Fruit fly (Drosophila melanogaster) whole organism, embryonic: Measurements from ENCODE around the gene CG3091.
A peak's percentile ranks its signal among the peaks of the same experiment; 100 is the strongest.

Experiments used
- Ada2b ChIP-seq: fragments of 200-800 bp; sonication (Bioruptor generic); IDR thresholded peaks from 2 replicates; pipeline ENCODE4 v1.3.6; 2022; ENCODE audit warnings: missing biosample characterization, missing genetic modification characterization
- B-H1 ChIP-seq: fragments of 200-800 bp; sonication (Bioruptor generic); IDR thresholded peaks from 3 replicates; pipeline ENCODE4 v1.3.6; 2022; ENCODE audit warnings: missing biosample characterization, missing genetic modification characterization
- B-H2 ChIP-seq: fragments of 200-800 bp; sonication (Bioruptor generic); optimal IDR thresholded peaks from 2 replicates; lab custom pipeline; 2018; ENCODE audit warnings: missing biosample characterization, mild to moderate bottlenecking, missing genetic modification characterization
- BtbVII ChIP-seq: fragments of 200-800 bp; sonication (Bioruptor generic); optimal IDR thresholded peaks from 3 replicates; lab custom pipeline; 2017; ENCODE audit warnings: missing biosample characterization, mild to moderate bottlenecking, missing genetic modification characterization
- Bteb2 ChIP-seq: fragments of 200-800 bp; sonication (Bioruptor generic); optimal IDR thresholded peaks from 2 replicates; lab custom pipeline; 2016; ENCODE audit warnings: missing biosample characterization, missing genetic modification characterization
- CG10274 ChIP-seq: fragments of 200-800 bp; sonication (Bioruptor generic); optimal IDR thresholded peaks from 3 replicates; lab custom pipeline; 2017; ENCODE audit warnings: missing biosample characterization, mild to moderate bottlenecking, missing genetic modification characterization
- CG10366 ChIP-seq: fragments of 200-800 bp; sonication (Bioruptor generic); IDR thresholded peaks from 2 replicates; pipeline ENCODE4 v1.3.6; 2022; ENCODE audit warnings: missing biosample characterization, missing genetic modification characterization
- CG14710 ChIP-seq: fragments of 200-800 bp; sonication (Bioruptor generic); optimal IDR thresholded peaks from 3 replicates; lab custom pipeline; 2019; ENCODE audit warnings: missing biosample characterization, mild to moderate bottlenecking, missing genetic modification characterization, moderate library complexity
- CG1529 ChIP-seq: fragments of 200-800 bp; sonication (Bioruptor generic); optimal IDR thresholded peaks from 3 replicates; lab custom pipeline; 2018; ENCODE audit warnings: missing biosample characterization, missing genetic modification characterization
- CG15601 ChIP-seq: fragments of 200-800 bp; sonication (Bioruptor generic); optimal IDR thresholded peaks from 3 replicates; lab custom pipeline; 2019; ENCODE audit warnings: missing biosample characterization, mild to moderate bottlenecking, missing genetic modification characterization, moderate library complexity
- CG17829 ChIP-seq: fragments of 200-800 bp; optimal IDR thresholded peaks from 2 replicates; lab custom pipeline; 2019; ENCODE audit warnings: missing biosample characterization, mild to moderate bottlenecking, missing genetic modification characterization, moderate library complexity
- CG2678 ChIP-seq: fragments of 200-800 bp; sonication (Bioruptor generic); optimal IDR thresholded peaks from 3 replicates; lab custom pipeline; 2019; ENCODE audit warnings: missing biosample characterization, mild to moderate bottlenecking, missing genetic modification characterization, moderate library complexity
- CG2875 ChIP-seq: fragments of 200-800 bp; sonication (Bioruptor generic); optimal IDR thresholded peaks from 2 replicates; lab custom pipeline; 2017; ENCODE audit warnings: missing biosample characterization, mild to moderate bottlenecking, missing genetic modification characterization, missing genetic modification reagents
- CG3407 ChIP-seq: fragments of 200-800 bp; sonication (Bioruptor generic); optimal IDR thresholded peaks from 2 replicates; lab custom pipeline; 2018; ENCODE audit warnings: missing biosample characterization, mild to moderate bottlenecking, missing genetic modification characterization
- CG34224 ChIP-seq: fragments of 200-800 bp; sonication (Bioruptor generic); IDR thresholded peaks from 3 replicates; pipeline ENCODE4 v1.3.6; 2022; ENCODE audit warnings: missing biosample characterization, missing genetic modification characterization; ENCODE audit not compliant: partially characterized antibody
- CG3726 ChIP-seq: fragments of 200-800 bp; sonication (Bioruptor generic); IDR thresholded peaks from 3 replicates; pipeline ENCODE4, ENCODE4 v1.3.6; 2022; ENCODE audit warnings: missing biosample characterization, missing genetic modification characterization
- CG4730 ChIP-seq: fragments of 200-800 bp; sonication (Bioruptor generic); IDR thresholded peaks from 2 replicates; pipeline ENCODE4 v1.3.6; 2022; ENCODE audit warnings: missing biosample characterization, missing genetic modification characterization
- CG5953 ChIP-seq: fragments of 200-800 bp; sonication (Bioruptor generic); IDR thresholded peaks from 2 replicates; pipeline ENCODE4 v1.3.6; 2022; ENCODE audit warnings: missing biosample characterization, missing genetic modification characterization
- CG6654 ChIP-seq: fragments of 200-800 bp; sonication (Bioruptor generic); optimal IDR thresholded peaks from 2 replicates; lab custom pipeline; 2017; ENCODE audit warnings: missing biosample characterization, mild to moderate bottlenecking, missing genetic modification characterization
- CG8924 ChIP-seq: fragments of 200-800 bp; optimal IDR thresholded peaks from 3 replicates; lab custom pipeline; 2019; ENCODE audit warnings: missing biosample characterization, mild to moderate bottlenecking, missing genetic modification characterization, moderate library complexity
- CG8944 ChIP-seq: fragments of 200-800 bp; sonication (Bioruptor generic); optimal IDR thresholded peaks from 3 replicates; lab custom pipeline; 2016; ENCODE audit warnings: missing biosample characterization, missing genetic modification characterization
- CG9437 ChIP-seq: fragments of 200-800 bp; sonication (Bioruptor generic); optimal IDR thresholded peaks from 2 replicates; lab custom pipeline; 2018; ENCODE audit warnings: missing biosample characterization, mild to moderate bottlenecking, missing genetic modification characterization
- CG9727 ChIP-seq: fragments of 200-800 bp; sonication (Bioruptor generic); optimal IDR thresholded peaks from 3 replicates; lab custom pipeline; 2017; ENCODE audit warnings: missing biosample characterization, mild to moderate bottlenecking, missing genetic modification characterization
- CHES-1-like ChIP-seq: fragments of 200-800 bp; sonication (Bioruptor generic); optimal IDR thresholded peaks from 2 replicates; lab custom pipeline; 2016; ENCODE audit warnings: missing biosample characterization, missing genetic modification characterization
- Dbx ChIP-seq: fragments of 200-800 bp; sonication (Bioruptor generic); IDR thresholded peaks from 3 replicates; pipeline ENCODE4 v1.3.6; 2022; ENCODE audit warnings: missing biosample characterization, missing genetic modification characterization
- Drgx ChIP-seq: fragments of 200-800 bp; sonication (Bioruptor generic); IDR thresholded peaks from 2 replicates; pipeline ENCODE4 v1.3.6; 2022; ENCODE audit warnings: missing biosample characterization, missing genetic modification characterization
- Ets97D ChIP-seq: fragments of 200-800 bp; sonication (Bioruptor generic); optimal IDR thresholded peaks from 3 replicates; lab custom pipeline; 2016; ENCODE audit warnings: missing biosample characterization, missing genetic modification characterization
- HLH3B ChIP-seq: fragments of 200-800 bp; sonication (Bioruptor generic); IDR thresholded peaks from 2 replicates; pipeline ENCODE4 v1.3.6; 2022; ENCODE audit warnings: missing biosample characterization, missing genetic modification characterization
- Lpt ChIP-seq: fragments of >200 bp; optimal IDR thresholded peaks from 2 replicates; lab custom pipeline; 2018; ENCODE audit warnings: missing biosample characterization, missing genetic modification characterization
- Mad ChIP-seq: fragments of 200-800 bp; sonication (Bioruptor generic); optimal IDR thresholded peaks from 2 replicates; lab custom pipeline; 2016; ENCODE audit warnings: missing biosample characterization, missing genetic modification characterization
- Mrtf ChIP-seq: fragments of 200-800 bp; sonication (Bioruptor generic); IDR thresholded peaks from 3 replicates; pipeline ENCODE4 v1.3.6; 2022; ENCODE audit warnings: missing biosample characterization, missing genetic modification characterization
- Myb ChIP-seq: fragments of 200-800 bp; sonication (Bioruptor generic); optimal IDR thresholded peaks from 2 replicates; lab custom pipeline; 2016; ENCODE audit warnings: missing biosample characterization, missing genetic modification characterization
- Ravus ChIP-seq: fragments of 200-800 bp; sonication (Bioruptor generic); IDR thresholded peaks from 2 replicates; pipeline ENCODE4 v1.3.6; 2022; ENCODE audit warnings: missing biosample characterization, missing genetic modification characterization
- Stat92E ChIP-seq, 3 experiments: fragments of >200 bp in 2 of 3; fragments of 200-800 bp in 1 of 3; sonication (Bioruptor generic) in 1 of 3; optimal IDR thresholded peaks; 2 replicates each; lab custom pipeline; 2017 to 2019; ENCODE audit warnings: missing biosample characterization in 3 of 3, missing genetic modification characterization in 3 of 3, mild to moderate bottlenecking in 1 of 3, moderate library complexity in 1 of 3
- Usf ChIP-seq: fragments of 200-800 bp; sonication (Bioruptor generic); optimal IDR thresholded peaks from 2 replicates; lab custom pipeline; 2017; ENCODE audit warnings: missing genotype, missing biosample characterization, missing genetic modification characterization
- Vsx1 ChIP-seq: fragments of 200-800 bp; sonication (Bioruptor generic); optimal IDR thresholded peaks from 2 replicates; lab custom pipeline; 2017; ENCODE audit warnings: missing biosample characterization, mild to moderate bottlenecking, missing genetic modification characterization, missing genetic modification reagents
- bowl ChIP-seq: fragments of 200-800 bp; sonication (Bioruptor generic); IDR thresholded peaks from 2 replicates; pipeline ENCODE4 v1.3.6; 2022; ENCODE audit warnings: missing biosample characterization, missing genetic modification characterization
- chif ChIP-seq, 2 experiments: fragments of 200-800 bp; sonication (Bioruptor generic); optimal IDR thresholded peaks; 3 replicates each; lab custom pipeline; 2016; ENCODE audit warnings: missing biosample characterization in 2 of 2, missing genetic modification characterization in 2 of 2
- dati ChIP-seq: fragments of 200-800 bp; sonication (Bioruptor generic); IDR thresholded peaks from 2 replicates; pipeline ENCODE4 v1.3.6; 2022; ENCODE audit warnings: missing biosample characterization, missing genetic modification characterization
- dm ChIP-seq: fragments of 200-800 bp; sonication (Bioruptor generic); optimal IDR thresholded peaks from 3 replicates; lab custom pipeline; 2016; ENCODE audit warnings: missing biosample characterization, missing genetic modification characterization
- gsb-n ChIP-seq: fragments of 200-800 bp; sonication (Bioruptor generic); optimal IDR thresholded peaks from 3 replicates; lab custom pipeline; 2018; ENCODE audit warnings: missing biosample characterization, mild to moderate bottlenecking, missing genetic modification characterization
- insv ChIP-seq, 2 experiments: fragments of 200-800 bp; sonication (Bioruptor generic); optimal IDR thresholded peaks; 3 replicates each; lab custom pipeline; 2016 to 2018; ENCODE audit warnings: missing biosample characterization in 2 of 2, missing genetic modification characterization in 2 of 2
- nau ChIP-seq: fragments of 200-800 bp; sonication (Bioruptor generic); optimal IDR thresholded peaks from 3 replicates; lab custom pipeline; 2017; ENCODE audit warnings: missing biosample characterization, mild to moderate bottlenecking, missing genetic modification characterization, missing genetic modification reagents
- pan ChIP-seq, 4 experiments: fragments of >200 bp in 3 of 4; fragments of 200-800 bp in 1 of 4; sonication (Bioruptor generic) in 1 of 4; optimal IDR thresholded peaks in 3 of 4; IDR thresholded peaks in 1 of 4; 2 replicates each; pipeline versions ENCODE4 v1.3.6 to Lab custom; 2017 to 2022; ENCODE audit warnings: missing biosample characterization in 2 of 4, missing genetic modification characterization in 2 of 4, mixed read lengths in 1 of 4
- run ChIP-seq: fragments of 200-800 bp; sonication (Bioruptor generic); optimal IDR thresholded peaks from 3 replicates; lab custom pipeline; 2018; ENCODE audit warnings: missing biosample characterization, mild to moderate bottlenecking, missing genetic modification characterization
- so ChIP-seq: fragments of 200-800 bp; sonication (Bioruptor generic); IDR thresholded peaks from 3 replicates; pipeline ENCODE4 v1.3.6; 2022; ENCODE audit warnings: missing biosample characterization, missing genetic modification characterization
- sob ChIP-seq: fragments of 200-800 bp; sonication (Bioruptor generic); IDR thresholded peaks from 2 replicates; pipeline ENCODE4 v1.3.6; 2022; ENCODE audit warnings: missing biosample characterization, missing genetic modification characterization
- ttk ChIP-seq: fragments of 200-800 bp; sonication (Bioruptor generic); IDR thresholded peaks from 2 replicates; pipeline ENCODE4 v2.1.2; 2022; ENCODE audit warnings: missing biosample characterization, missing genetic modification characterization
- tup ChIP-seq: fragments of 200-800 bp; sonication (Bioruptor generic); optimal IDR thresholded peaks from 2 replicates; lab custom pipeline; 2016; ENCODE audit warnings: missing biosample characterization, mild to moderate bottlenecking, missing genetic modification characterization, moderate library complexity
- wor ChIP-seq: fragments of 200-800 bp; sonication (Bioruptor generic); IDR thresholded peaks from 2 replicates; pipeline ENCODE4 v1.3.6; 2022; ENCODE audit warnings: missing biosample characterization, missing genetic modification characterization
- zen ChIP-seq: fragments of 200-800 bp; sonication (Bioruptor generic); optimal IDR thresholded peaks from 3 replicates; lab custom pipeline; 2018; ENCODE audit warnings: missing biosample characterization, mild to moderate bottlenecking, missing genetic modification characterization, moderate library complexity

CG3091 gene

DNA sequence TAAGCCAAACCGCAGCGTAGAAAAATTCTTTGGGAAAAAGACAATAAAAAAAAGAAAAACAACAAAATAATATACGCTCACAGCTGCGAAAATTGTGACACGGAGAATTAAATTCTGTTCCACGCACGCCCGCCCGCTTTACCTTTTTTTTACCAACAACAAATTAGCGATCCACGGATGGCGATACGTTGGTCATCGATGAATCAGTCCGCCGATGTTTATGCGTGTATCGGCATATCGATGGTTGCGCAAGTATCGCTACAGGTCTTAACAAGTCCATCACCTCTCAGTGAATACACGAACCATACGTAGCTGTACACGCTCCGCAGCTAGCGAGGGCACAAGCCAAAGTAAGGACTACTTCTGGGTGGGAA lies 16.5 kb upstream of the CG3091 start, which contains the start of gene CG2924 (continued):
- peak in 1 of 2 experiments; percentile 9 for TF ChIP-seq insv (GFP tag; optimal IDR thresholded peaks at IDR 0.05; lab: Kevin White, UChicago)
- TF ChIP-seq CG10366 (GFP tag; lab: Robert Waterston, UW), result peak; percentile 49
- no peak for TF ChIP-seq Usf (GFP tag; lab: Kevin White, UChicago)
- peak; percentile 80 for TF ChIP-seq CG14710
- TF ChIP-seq Stat92E (GFP tag; optimal IDR thresholded peaks at IDR 0.05; lab: Kevin White, UChicago), result peak in 1 of 3 experiments; percentile 4
- TF ChIP-seq CG1529 (GFP tag; lab: Kevin White, UChicago), result no peak
- TF ChIP-seq dm (GFP tag; lab: Kevin White, UChicago), result peak; percentile 59
- no peak for TF ChIP-seq CG3407 (GFP tag; lab: Kevin White, UChicago)
- TF ChIP-seq sob (GFP tag; lab: Robert Waterston, UW), result peak; percentile 81
- peak; percentile 32; the same call in 1 of the 2 replicates for TF ChIP-seq ttk (GFP tag; lab: Robert Waterston, UW)
- no peak for TF ChIP-seq B-H1 (GFP tag; lab: Robert Waterston, UW)
- no peak for TF ChIP-seq Lpt (GFP tag; lab: Kevin White, UChicago)
- no peak for TF ChIP-seq CG9727 (GFP tag; lab: Kevin White, UChicago)
- no peak for TF ChIP-seq CG3726
- no peak for TF ChIP-seq tup (GFP tag; lab: Kevin White, UChicago)
- peak; percentile 58 for TF ChIP-seq CG17829 (tag; lab: Kevin White, UChicago)
- TF ChIP-seq run (tag; lab: Kevin White, UChicago), result peak; percentile 9
- TF ChIP-seq CG6654, result no peak
- peak; percentile 50 for TF ChIP-seq Bteb2 (GFP tag; lab: Kevin White, UChicago)
- TF ChIP-seq so (GFP tag; lab: Robert Waterston, UW), result 0 out of 3 replicates have a peak, but pooled peaks have one; percentile 11
- no peak for TF ChIP-seq CG4730 (GFP tag; lab: Robert Waterston, UW)
- no peak for TF ChIP-seq wor (GFP tag; lab: Robert Waterston, UW)
- TF ChIP-seq nau, result no peak
- TF ChIP-seq CG2875 (GFP tag; lab: Kevin White, UChicago), result no peak
- peak; percentile 74 for TF ChIP-seq CG9437 (GFP tag; lab: Kevin White, UChicago)
- no peak for TF ChIP-seq CG5953 (GFP tag; lab: Robert Waterston, UW)
- TF ChIP-seq Ada2b (GFP tag; lab: Robert Waterston, UW), result no peak
- TF ChIP-seq CHES-1-like (GFP tag; lab: Kevin White, UChicago), result peak; percentile 64
- TF ChIP-seq gsb-n (tag; lab: Kevin White, UChicago), result peak; percentile 51
- TF ChIP-seq Myb (GFP tag; lab: Kevin White, UChicago), result peak; percentile 70
- peak; percentile 43; the same call in 1 of the 3 replicates for TF ChIP-seq Mrtf (GFP tag; lab: Robert Waterston, UW)
- peak; percentile 52 for TF ChIP-seq Mad (GFP tag; lab: Kevin White, UChicago)
- peak; percentile 92 for TF ChIP-seq Ets97D (GFP tag; lab: Kevin White, UChicago)
- TF ChIP-seq Ravus, result no peak
- TF ChIP-seq bowl (GFP tag; lab: Robert Waterston, UW), result no peak
- TF ChIP-seq CG8944 (GFP tag; lab: Kevin White, UChicago), result peak; percentile 65
- TF ChIP-seq CG8924, result peak; percentile 64
- TF ChIP-seq BtbVII (GFP tag; lab: Kevin White, UChicago), result no peak
- TF ChIP-seq Dbx (GFP tag; lab: Robert Waterston, UW), result peak; percentile 91
- no peak for TF ChIP-seq CG10274 (GFP tag; lab: Kevin White, UChicago)
- no peak for TF ChIP-seq zen (tag; lab: Kevin White, UChicago)
- no peak for TF ChIP-seq pan (optimal IDR thresholded peaks at IDR 0.05; lab: Kevin White, UChicago)
- TF ChIP-seq pan (GFP tag; optimal IDR thresholded peaks at IDR 0.05 in 1 of 2, IDR thresholded peaks at IDR 0.05 in 1 of 2), result no peak
- TF ChIP-seq CG15601, result peak; percentile 51
- peak in 1 of 2 experiments; percentile 48 for TF ChIP-seq chif (GFP tag; optimal IDR thresholded peaks at IDR 0.05; lab: Kevin White, UChicago)
- TF ChIP-seq CG2678, result peak; percentile 19
- peak; percentile 99 for TF ChIP-seq CG34224 (GFP tag; lab: Robert Waterston, UW)
- no peak for TF ChIP-seq dati (GFP tag; lab: Robert Waterston, UW)
- no peak for TF ChIP-seq HLH3B (GFP tag; lab: Robert Waterston, UW)
- TF ChIP-seq B-H2, result peak; percentile 69
- no peak for TF ChIP-seq Drgx
- no peak for TF ChIP-seq Vsx1
